Worm (Caenorhabditis elegans): ENCODE data around the gene C07G3.15.

- TF ChIP-seq nhr-11 (tag; optimal IDR thresholded peaks at IDR 0.05) = no peak
- TF ChIP-seq dve-1 (tag; optimal IDR thresholded peaks at IDR 0.05; ENCODE audit: insufficient read depth) = no peak
- TF ChIP-seq zip-11 (GFP tag; IDR thresholded peaks at IDR 0.05) = no peak
- no peak for TF ChIP-seq mxl-2 (GFP tag; conservative IDR thresholded peaks at IDR 0.05)
- no peak for TF ChIP-seq mxl-3 (GFP tag; optimal IDR thresholded peaks at IDR 0.05)
- TF ChIP-seq snpc-4 (tag; optimal IDR thresholded peaks at IDR 0.05) = no peak
- no peak for TF ChIP-seq zfp-3 (GFP tag; conservative IDR thresholded peaks at IDR 0.05)
These were observed 30.1 kb upstream of the C07G3.15 start, which contains the start of gene str-260 for ce11 chrV:3526882-3527281.
